Worm (Caenorhabditis elegans): ENCODE results near the gene zyg-12.

DNA sequence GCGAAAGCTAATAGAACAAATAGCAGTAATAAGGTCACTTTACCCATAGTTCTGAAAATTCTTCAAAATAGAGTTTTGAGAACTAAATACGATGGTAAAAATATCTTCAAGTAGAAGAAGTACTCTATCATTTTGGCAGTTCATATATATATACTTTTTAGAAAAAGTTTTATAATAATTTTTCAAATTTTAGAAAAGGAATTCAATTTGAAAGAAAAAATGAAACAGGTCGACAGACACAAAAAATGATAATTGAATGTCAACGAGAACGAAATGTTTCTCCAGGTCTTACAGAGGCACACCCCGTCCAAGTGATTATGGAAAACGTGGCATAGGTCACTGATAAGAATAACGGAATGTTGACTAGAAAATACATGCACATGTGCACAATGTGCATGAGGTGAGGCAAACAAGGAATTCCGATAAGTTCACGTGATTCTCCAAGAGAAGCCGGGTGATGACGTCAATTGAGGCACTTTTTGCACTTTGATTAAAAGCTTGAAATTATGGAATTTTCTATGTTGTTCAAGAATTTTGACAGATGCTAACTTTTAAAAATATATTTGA is 24.4 kb upstream of the zyg-12 start, which contains the start of gene aagr-2:
- TF ChIP-seq hmbx-1 (tag; optimal IDR thresholded peaks at IDR 0.05), result no peak
- TF ChIP-seq ama-1 (optimal IDR thresholded peaks at IDR 0.05), result no peak
- TF ChIP-seq ets-7 (tag; optimal IDR thresholded peaks at IDR 0.05), result no peak
- no peak for TF ChIP-seq pes-1 (GFP tag; IDR thresholded peaks at IDR 0.05)
- TF ChIP-seq scrt-1 (GFP tag; IDR thresholded peaks at IDR 0.05), result no peak
- no peak for TF ChIP-seq hnd-1 (tag; optimal IDR thresholded peaks at IDR 0.05)
- TF ChIP-seq sea-1 (GFP tag; conservative IDR thresholded peaks at IDR 0.05), result no peak
- no peak for TF ChIP-seq B0310.2 (tag; optimal IDR thresholded peaks at IDR 0.05)
- TF ChIP-seq flt-1 (GFP tag; IDR thresholded peaks at IDR 0.05), result no peak
- no peak for TF ChIP-seq tbx-37 (GFP tag; conservative IDR thresholded peaks at IDR 0.05)
- no peak for TF ChIP-seq tbx-11 (GFP tag; IDR thresholded peaks at IDR 0.05)
- TF ChIP-seq ceh-13 (GFP tag; optimal IDR thresholded peaks at IDR 0.05), result no peak
- TF ChIP-seq ceh-36 (tag; optimal IDR thresholded peaks at IDR 0.05), result no peak

All from whole organism, early embryonic.